Worm (Caenorhabditis elegans): ENCODE data around the gene cblc-1.

DNA sequence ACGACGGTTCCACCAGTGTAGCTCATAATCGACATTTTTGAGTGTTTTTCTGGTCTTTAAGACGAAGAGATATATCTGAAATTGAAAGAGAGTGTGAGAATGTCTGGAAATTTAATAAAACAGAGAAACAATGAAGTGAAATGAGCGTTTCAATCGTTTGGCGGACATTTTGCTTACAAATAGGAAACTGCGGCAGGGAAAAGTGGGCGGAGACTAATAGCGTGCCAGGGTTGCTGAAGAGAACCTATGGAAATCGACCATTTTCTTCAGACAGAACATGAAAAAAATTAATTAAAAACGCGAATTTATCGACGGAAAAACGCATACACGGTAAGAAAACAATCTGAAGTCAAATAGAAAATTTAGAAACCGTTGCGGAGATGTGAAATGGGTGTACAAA is 14.4 kb upstream of the cblc-1 start, which contains the start of gene pbs-3:
- TF ChIP-seq klf-2 (GFP tag; conservative IDR thresholded peaks at IDR 0.05): no peak
- TF ChIP-seq flt-1 (GFP tag; IDR thresholded peaks at IDR 0.05): 0 out of 2 replicates have a peak, but pooled peaks have one; percentile 56
- TF ChIP-seq ref-1 (GFP tag; conservative IDR thresholded peaks at IDR 0.05): no peak
- TF ChIP-seq T22C8.4 (GFP tag; IDR thresholded peaks at IDR 0.05): no peak
- TF ChIP-seq tab-1 (GFP tag; IDR thresholded peaks at IDR 0.05): no peak
- TF ChIP-seq ztf-23 (GFP tag; IDR thresholded peaks at IDR 0.05): no peak
- TF ChIP-seq ztf-29 (GFP tag; IDR thresholded peaks at IDR 0.05): no peak
- TF ChIP-seq cog-1 (tag; optimal IDR thresholded peaks at IDR 0.05): peak; percentile 12
